Worm (Caenorhabditis elegans) whole organism, young adult: ENCODE measurements around the gene T01B4.3.
A peak's percentile ranks its signal among the peaks of the same experiment; 100 is the strongest.

Experiments
- B0019.2 ChIP-seq: fragments of 200-800 bp; sonication (Bioruptor generic); conservative IDR thresholded peaks from 2 replicates; pipeline ENCODE4 v1.3.6; 2022; ENCODE audit warnings: missing genetic modification reagents, missing genetic modification characterization, missing compliant biosample characterization
- B0035.1 ChIP-seq: sonication (generic microtip); optimal IDR thresholded peaks from 2 replicates; lab custom pipeline; 2016; ENCODE audit warnings: missing genetic modification characterization, mild to moderate bottlenecking, missing compliant biosample characterization, missing genotype, missing genetic modification reagents
- B0261.1 ChIP-seq: sonication (generic microtip); optimal IDR thresholded peaks from 2 replicates; lab custom pipeline; 2016; ENCODE audit warnings: mild to moderate bottlenecking, missing genetic modification characterization, moderate library complexity, missing compliant biosample characterization
- D2030.7 ChIP-seq: fragments of 200-800 bp; sonication (Bioruptor generic); IDR thresholded peaks from 2 replicates; pipeline ENCODE4 v1.3.6; 2022; ENCODE audit warnings: missing genetic modification reagents, missing genetic modification characterization, missing compliant biosample characterization
- F22D6.2 ChIP-seq: sonication (generic microtip); optimal IDR thresholded peaks from 2 replicates; lab custom pipeline; 2016; ENCODE audit warnings: mild to moderate bottlenecking, missing genetic modification characterization, missing compliant biosample characterization
- T07F8.4 ChIP-seq: sonication (generic microtip); optimal IDR thresholded peaks from 2 replicates; lab custom pipeline; 2016; ENCODE audit warnings: mild to moderate bottlenecking, missing genetic modification characterization, moderate library complexity, missing compliant biosample characterization
- Y56A3A.18 ChIP-seq: fragments of 200-800 bp; sonication (Bioruptor generic); IDR thresholded peaks from 2 replicates; pipeline ENCODE4 v1.3.6; 2022; ENCODE audit warnings: missing genetic modification reagents, missing genetic modification characterization, missing compliant biosample characterization
- Y79H2A.3 ChIP-seq: fragments of 200-800 bp; sonication (Bioruptor generic); conservative IDR thresholded peaks from 2 replicates; pipeline ENCODE4 v1.3.6; 2022; ENCODE audit warnings: missing genetic modification reagents, missing genetic modification characterization, missing compliant biosample characterization
- ZK185.1 ChIP-seq: sonication (generic microtip); optimal IDR thresholded peaks from 2 replicates; lab custom pipeline; 2016; ENCODE audit warnings: mild to moderate bottlenecking, missing genetic modification characterization, missing compliant biosample characterization; ENCODE audit not compliant: poor library complexity, severe bottlenecking
- aptf-2 ChIP-seq: fragments of 200-800 bp; sonication (Bioruptor generic); conservative IDR thresholded peaks from 2 replicates; pipeline ENCODE4 v1.3.6; 2022; ENCODE audit warnings: missing genetic modification reagents, missing genetic modification characterization, missing compliant biosample characterization
- attf-6 ChIP-seq: fragments of 200-800 bp; sonication (Bioruptor generic); IDR thresholded peaks from 2 replicates; pipeline ENCODE4 v1.3.6; 2022; ENCODE audit warnings: missing genetic modification reagents, missing genetic modification characterization, missing compliant biosample characterization
- cebp-1 ChIP-seq, 2 experiments: fragments of 200-800 bp in 1 of 2; sonication (Bioruptor generic) in 1 of 2; sonication (generic microtip) in 1 of 2; IDR thresholded peaks in 1 of 2; optimal IDR thresholded peaks in 1 of 2; 2 replicates each; pipeline versions ENCODE4 v1.3.6 to Lab custom; 2017 to 2022; ENCODE audit warnings: missing compliant biosample characterization in 2 of 2, missing genetic modification characterization in 2 of 2, mild to moderate bottlenecking in 1 of 2, missing genetic modification reagents in 1 of 2, moderate library complexity in 1 of 2
- ceh-27 ChIP-seq: fragments of 200-800 bp; sonication (Bioruptor generic); optimal IDR thresholded peaks from 2 replicates; lab custom pipeline; 2018; ENCODE audit warnings: mild to moderate bottlenecking, missing genetic modification characterization, moderate library complexity, missing compliant biosample characterization
- ceh-40 ChIP-seq: fragments of 200-800 bp; sonication (Bioruptor generic); IDR thresholded peaks from 2 replicates; pipeline ENCODE4 v1.3.6; 2022; ENCODE audit warnings: missing genetic modification characterization, missing compliant biosample characterization
- ceh-58 ChIP-seq: fragments of 200-800 bp; sonication (Bioruptor generic); IDR thresholded peaks from 2 replicates; pipeline ENCODE4 v1.3.6; 2022; ENCODE audit warnings: missing genetic modification characterization, missing compliant biosample characterization
- die-1 ChIP-seq: sonication (generic microtip); optimal IDR thresholded peaks from 2 replicates; lab custom pipeline; 2016; ENCODE audit warnings: missing genotype, mild to moderate bottlenecking, missing genetic modification characterization, missing compliant biosample characterization
- dox-1 ChIP-seq: fragments of 200-800 bp; sonication (Bioruptor generic); IDR thresholded peaks from 2 replicates; pipeline ENCODE4 v1.3.6; 2022; ENCODE audit warnings: missing genetic modification reagents, missing genetic modification characterization, missing compliant biosample characterization
- ekl-4 ChIP-seq: fragments of 200-800 bp; sonication (Bioruptor generic); IDR thresholded peaks from 2 replicates; pipeline ENCODE4 v1.3.6; 2022; ENCODE audit warnings: missing genetic modification reagents, missing genetic modification characterization, missing compliant biosample characterization
- him-1 ChIP-seq: sonication (generic microtip); optimal IDR thresholded peaks from 2 replicates; lab custom pipeline; 2016; ENCODE audit warnings: missing genotype, missing genetic modification reagents, missing genetic modification characterization, missing compliant biosample characterization
- hmg-1.2 ChIP-seq: fragments of 200-800 bp; sonication (Bioruptor generic); IDR thresholded peaks from 2 replicates; pipeline ENCODE4 v1.3.6; 2022; ENCODE audit warnings: missing genetic modification reagents, missing genetic modification characterization, missing compliant biosample characterization
- hrde-1 ChIP-seq: sonication (generic microtip); optimal IDR thresholded peaks from 2 replicates; lab custom pipeline; 2016; ENCODE audit warnings: missing genetic modification characterization, mild to moderate bottlenecking, missing compliant biosample characterization, moderate library complexity, missing genotype, missing genetic modification reagents, borderline replicate concordance
- lin-26 ChIP-seq: fragments of 200-800 bp; sonication (Bioruptor generic); IDR thresholded peaks from 2 replicates; pipeline ENCODE4 v1.3.6; 2022; ENCODE audit warnings: missing genetic modification reagents, missing genetic modification characterization, missing compliant biosample characterization
- lin-54 ChIP-seq: fragments of 200-800 bp; sonication (Bioruptor generic); optimal IDR thresholded peaks from 2 replicates; lab custom pipeline; 2018; ENCODE audit warnings: mild to moderate bottlenecking, missing genetic modification characterization, missing compliant biosample characterization
- madf-10 ChIP-seq: sonication (generic microtip); optimal IDR thresholded peaks from 2 replicates; lab custom pipeline; 2016; ENCODE audit warnings: mild to moderate bottlenecking, missing genetic modification characterization, missing compliant biosample characterization
- madf-3 ChIP-seq: fragments of 200-800 bp; sonication (Bioruptor generic); IDR thresholded peaks from 2 replicates; pipeline ENCODE4 v1.3.6; 2022; ENCODE audit warnings: missing genetic modification reagents, missing genetic modification characterization, missing compliant biosample characterization
- madf-6 ChIP-seq: fragments of 200-800 bp; sonication (Bioruptor generic); IDR thresholded peaks from 2 replicates; pipeline ENCODE4 v1.3.6; 2022; ENCODE audit warnings: missing genetic modification reagents, missing genetic modification characterization, missing compliant biosample characterization
- mcd-1 ChIP-seq: fragments of 200-800 bp; sonication (Bioruptor generic); IDR thresholded peaks from 2 replicates; pipeline ENCODE4 v1.3.6; 2022; ENCODE audit warnings: missing genetic modification reagents, missing genetic modification characterization, missing compliant biosample characterization
- nfya-1 ChIP-seq: sonication (generic microtip); optimal IDR thresholded peaks from 2 replicates; lab custom pipeline; 2017; ENCODE audit warnings: antibody characterized with exemption, missing compliant biosample characterization, missing genetic modification characterization, borderline replicate concordance; ENCODE audit not compliant: insufficient read depth
- nfya-2 ChIP-seq: fragments of 200-800 bp; sonication (Bioruptor generic); IDR thresholded peaks from 2 replicates; pipeline ENCODE4 v1.3.6; 2022; ENCODE audit warnings: missing genetic modification reagents, missing genetic modification characterization, missing compliant biosample characterization
- nfyb-1 ChIP-seq: fragments of 200-800 bp; sonication (Bioruptor generic); IDR thresholded peaks from 2 replicates; pipeline ENCODE4 v1.3.6; 2022; ENCODE audit warnings: missing genetic modification reagents, missing genetic modification characterization, missing compliant biosample characterization
- nhr-80 ChIP-seq: sonication (generic microtip); optimal IDR thresholded peaks from 2 replicates; lab custom pipeline; 2016; ENCODE audit warnings: missing genetic modification characterization, missing compliant biosample characterization
- nhr-90 ChIP-seq: sonication (generic microtip); optimal IDR thresholded peaks from 2 replicates; lab custom pipeline; 2016; ENCODE audit warnings: missing genotype, mild to moderate bottlenecking, missing genetic modification characterization, missing compliant biosample characterization
- pbrm-1 ChIP-seq: fragments of 200-800 bp; sonication (Bioruptor generic); IDR thresholded peaks from 2 replicates; pipeline ENCODE4 v1.3.6; 2022; ENCODE audit warnings: missing genetic modification reagents, missing genetic modification characterization, missing compliant biosample characterization
- rec-8 ChIP-seq, 2 experiments: sonication (generic microtip); optimal IDR thresholded peaks; 2 replicates each; lab custom pipeline; 2016; ENCODE audit warnings: mild to moderate bottlenecking in 2 of 2, missing genetic modification characterization in 2 of 2, missing genetic modification reagents in 2 of 2, missing genotype in 2 of 2, missing biosample characterization in 1 of 2, missing compliant biosample characterization in 1 of 2, moderate library complexity in 1 of 2
- rpc-1 ChIP-seq, 2 experiments: fragments of 150-350 bp in 1 of 2; sonication (generic microtip) in 1 of 2; optimal IDR thresholded peaks; 2 replicates each; lab custom pipeline; 2014 to 2018; ENCODE audit warnings: missing biosample characterization in 1 of 2, missing genetic modification characterization in 1 of 2, missing genetic modification reagents in 1 of 2, missing genotype in 1 of 2
- snpc-4 ChIP-seq, 5 experiments: fragments of 150-350 bp in 1 of 5; sonication (generic microtip) in 4 of 5; optimal IDR thresholded peaks; 2 replicates each; lab custom pipeline; 2014 to 2018; ENCODE audit warnings: missing genetic modification characterization in 5 of 5, missing biosample characterization in 3 of 5, antibody characterized with exemption in 2 of 5, mild to moderate bottlenecking in 2 of 5, missing compliant biosample characterization in 2 of 5, missing genotype in 2 of 5, moderate library complexity in 2 of 5, missing genetic modification reagents in 1 of 5
- tbp1 ChIP-seq: fragments of 200-800 bp; sonication (Bioruptor generic); optimal IDR thresholded peaks from 2 replicates; lab custom pipeline; 2018; ENCODE audit warnings: mild to moderate bottlenecking, missing genetic modification characterization, missing compliant biosample characterization
- zfh-2 ChIP-seq: fragments of 200-800 bp; sonication (Bioruptor generic); conservative IDR thresholded peaks from 2 replicates; pipeline ENCODE4 v1.3.6; 2022; ENCODE audit warnings: missing genetic modification reagents, missing genetic modification characterization, missing compliant biosample characterization
- zim-3 ChIP-seq: sonication (generic microtip); optimal IDR thresholded peaks from 2 replicates; lab custom pipeline; 2017; ENCODE audit warnings: mild to moderate bottlenecking, missing genetic modification characterization, moderate library complexity, missing compliant biosample characterization
- ztf-22 ChIP-seq: fragments of 200-800 bp; sonication (Bioruptor generic); optimal IDR thresholded peaks from 2 replicates; lab custom pipeline; 2018; ENCODE audit warnings: mild to moderate bottlenecking, missing genetic modification characterization, moderate library complexity, missing compliant biosample characterization
- ztf-26 ChIP-seq: sonication (generic microtip); optimal IDR thresholded peaks from 2 replicates; lab custom pipeline; 2017; ENCODE audit warnings: missing genetic modification characterization, missing compliant biosample characterization
- ztf-28 ChIP-seq: fragments of 200-800 bp; sonication (Bioruptor generic); IDR thresholded peaks from 2 replicates; pipeline ENCODE4 v1.3.6; 2022; ENCODE audit warnings: missing genetic modification reagents, missing genetic modification characterization, missing compliant biosample characterization

The T01B4.3 gene

DNA sequence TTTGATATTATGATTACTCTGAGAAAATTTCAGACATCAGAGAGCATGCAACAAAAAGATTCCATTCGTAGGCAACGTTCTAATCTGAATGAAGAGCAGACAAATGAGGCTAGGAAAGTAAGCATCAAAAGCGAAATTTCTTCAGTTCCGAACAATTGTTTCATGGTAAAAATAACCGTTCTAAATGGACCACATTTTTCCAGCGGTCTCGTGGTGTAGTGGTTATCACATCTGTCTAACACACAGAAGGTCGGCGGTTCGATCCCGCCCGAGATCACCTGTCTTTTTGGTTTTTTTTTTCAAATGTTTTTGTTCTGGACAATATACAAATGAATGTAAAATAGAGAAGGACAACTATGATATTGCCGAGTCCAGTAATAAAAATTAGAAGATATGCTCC is 17.7 kb downstream of the T01B4.3 start, which contains the start of gene twk-21 (continued):
- TF ChIP-seq aptf-2 (GFP tag; lab: Robert Waterston, UW) = no peak
- no peak for TF ChIP-seq rec-8 (tag; optimal IDR thresholded peaks at IDR 0.05; lab: Kevin White, UChicago)
- TF ChIP-seq zfh-2 = no peak
- TF ChIP-seq ceh-40 = no peak
- TF ChIP-seq ztf-26 = no peak
- no peak for TF ChIP-seq B0035.1 (tag; lab: Kevin White, UChicago)
- no peak for TF ChIP-seq zim-3 (tag; lab: Kevin White, UChicago)
- peak; percentile 35; the same call in 1 of the 2 replicates for TF ChIP-seq D2030.7 (GFP tag; lab: Robert Waterston, UW)
- TF ChIP-seq madf-6 = no peak
- TF ChIP-seq madf-3 (GFP tag; lab: Robert Waterston, UW) = no peak
- no peak for TF ChIP-seq madf-10 (tag; lab: Kevin White, UChicago)
- TF ChIP-seq tbp1 (GFP tag; lab: Kevin White, UChicago) = peak; percentile 83
- no peak for TF ChIP-seq ztf-28
- no peak for TF ChIP-seq die-1
- TF ChIP-seq mcd-1 (GFP tag; lab: Robert Waterston, UW) = no peak
- TF ChIP-seq ztf-22 (GFP tag; lab: Kevin White, UChicago) = no peak
- TF ChIP-seq him-1 (tag; lab: Kevin White, UChicago) = no peak
- TF ChIP-seq nfya-1 = no peak
- TF ChIP-seq B0019.2 (GFP tag; lab: Robert Waterston, UW) = no peak
- TF ChIP-seq ceh-27 (GFP tag; lab: Kevin White, UChicago) = no peak
- TF ChIP-seq ceh-58 (GFP tag; lab: Robert Waterston, UW) = no peak
- TF ChIP-seq lin-54 = no peak
- TF ChIP-seq attf-6 = no peak
- no peak for TF ChIP-seq dox-1
- TF ChIP-seq snpc-4 (GFP tag; optimal IDR thresholded peaks at IDR 0.05; lab: Kevin White, UChicago) = no peak
- TF ChIP-seq snpc-4 (tag; optimal IDR thresholded peaks at IDR 0.05; lab: Kevin White, UChicago) = no peak
- no peak for TF ChIP-seq nfya-2 (GFP tag; lab: Robert Waterston, UW)
- no peak for TF ChIP-seq F22D6.2 (tag; lab: Kevin White, UChicago)
- no peak for TF ChIP-seq pbrm-1
- TF ChIP-seq T07F8.4 (tag; lab: Kevin White, UChicago) = no peak
- TF ChIP-seq cebp-1 (GFP tag; IDR thresholded peaks at IDR 0.05; lab: Robert Waterston, UW) = no peak
- TF ChIP-seq cebp-1 (tag; optimal IDR thresholded peaks at IDR 0.05; lab: Kevin White, UChicago) = no peak
- no peak for TF ChIP-seq ekl-4 (GFP tag; lab: Robert Waterston, UW)
- no peak for TF ChIP-seq Y79H2A.3 (GFP tag; lab: Robert Waterston, UW)
- TF ChIP-seq nhr-90 (tag; lab: Kevin White, UChicago) = no peak

DNA sequence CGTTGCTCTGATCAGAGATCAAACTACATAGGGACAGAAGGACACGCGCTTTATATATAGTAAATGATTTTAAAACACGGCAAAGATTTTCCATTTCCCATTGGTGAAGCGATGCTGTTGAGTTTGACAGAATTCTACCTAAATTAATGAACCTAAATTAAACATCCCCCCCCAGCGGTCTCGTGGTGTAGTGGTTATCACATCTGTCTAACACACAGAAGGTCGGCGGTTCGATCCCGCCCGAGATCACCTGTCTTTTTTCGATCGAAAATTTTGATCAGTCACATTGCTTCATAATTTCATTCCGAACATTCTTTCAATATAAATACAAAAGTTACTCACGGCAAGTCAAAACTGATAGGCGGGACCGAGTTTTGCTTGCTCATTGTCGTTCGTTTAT is 18.3 kb downstream of the T01B4.3 start:
- TF ChIP-seq hmg-1.2 (GFP tag; lab: Robert Waterston, UW) (peak; percentile 54), madf-6 (peak; percentile 37; the same call in 1 of the 2 replicates), lin-26 (peak; percentile 48; the same call in 1 of the 2 replicates), rpc-1 (optimal IDR thresholded peaks at IDR 0.05; lab: Kevin White, UChicago) (peak; percentile 67), rpc-1 (tag; optimal IDR thresholded peaks at IDR 0.05; lab: Kevin White, UChicago) (peak; percentile 68), dox-1 (peak; percentile 62), die-1 (peak; percentile 52), nhr-80 (peak; percentile 2), pbrm-1 (peak; percentile 70), attf-6 (0 out of 2 replicates have a peak, but pooled peaks have one; percentile 36), tbp1 (GFP tag; lab: Kevin White, UChicago) (peak; percentile 86), ZK185.1 (tag; lab: Kevin White, UChicago) (peak; percentile 50), B0261.1 (tag; lab: Kevin White, UChicago) (peak; percentile 64), nhr-90 (tag; lab: Kevin White, UChicago) (peak; percentile 21), D2030.7 (GFP tag; lab: Robert Waterston, UW) (peak; percentile 74), snpc-4 (GFP tag; optimal IDR thresholded peaks at IDR 0.05; lab: Kevin White, UChicago) (peak; percentile 38), snpc-4 (tag; optimal IDR thresholded peaks at IDR 0.05; lab: Kevin White, UChicago) (peak in 2 of 4 experiments; percentile 51 to 78), nfyb-1 (GFP tag; lab: Robert Waterston, UW) (peak; percentile 51; the same call in 1 of the 2 replicates), hrde-1 (tag; lab: Kevin White, UChicago) (peak; percentile 31), Y56A3A.18 (GFP tag; lab: Robert Waterston, UW) (0 out of 2 replicates have a peak, but pooled peaks have one; percentile 39)
